Fruit fly (Drosophila melanogaster): ENCODE measurements around the gene dnt.

DNA sequence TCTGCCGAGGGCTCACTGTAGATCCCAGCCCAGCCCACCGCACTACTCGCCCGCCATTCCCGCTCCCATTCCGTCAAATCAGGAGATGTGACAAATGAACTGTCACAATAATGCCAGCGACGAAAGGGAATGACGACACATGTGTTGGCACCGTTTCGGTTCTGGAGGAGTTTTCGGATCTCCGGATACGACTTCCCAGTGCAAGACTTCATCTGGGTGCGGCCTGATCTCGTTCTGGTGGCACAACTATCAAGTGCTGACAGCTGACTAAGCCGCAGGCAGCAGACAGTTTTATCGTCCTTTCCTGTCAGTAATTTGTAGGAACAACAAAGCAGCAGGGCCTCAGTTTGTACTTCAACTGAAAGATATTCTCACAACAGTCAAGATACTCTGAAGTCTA, 40.3 kb downstream of the dnt start:
- TF ChIP-seq OdsH (GFP tag; optimal IDR thresholded peaks at IDR 0.05) (no peak), eg (GFP tag; IDR thresholded peaks at IDR 0.05) (no peak), CG4318 (GFP tag; optimal IDR thresholded peaks at IDR 0.05) (no peak), CG1621 (tag; optimal IDR thresholded peaks at IDR 0.05) (no peak), CG16779 (tag; optimal IDR thresholded peaks at IDR 0.05) (no peak), topi (GFP tag; optimal IDR thresholded peaks at IDR 0.05) (no peak), CG10669 (GFP tag; optimal IDR thresholded peaks at IDR 0.05) (no peak)
